Worm (Caenorhabditis elegans): ENCODE data around the gene Y46G5A.18.

DNA sequence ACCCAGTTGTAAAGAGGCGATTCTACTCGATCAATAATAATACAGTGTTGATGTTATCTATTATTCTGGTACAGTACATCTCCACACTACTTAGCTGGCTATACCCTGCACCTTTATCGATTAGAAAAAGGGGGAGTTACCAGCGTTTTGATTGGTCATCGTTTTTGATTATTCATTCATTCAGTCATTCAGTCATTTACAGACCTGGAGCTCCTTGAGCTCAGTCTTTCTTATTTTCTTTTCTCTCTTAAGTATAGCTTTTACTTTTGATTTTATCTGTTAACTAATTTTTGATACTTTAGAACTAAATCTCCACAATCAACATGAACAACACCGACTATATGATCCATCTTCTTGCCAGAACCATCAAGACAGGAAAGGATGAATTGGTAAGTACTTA is 45.1 kb upstream of the Y46G5A.18 start, which contains the start of gene Y46G5A.28:
- TF ChIP-seq fos-1 (tag; optimal IDR thresholded peaks at IDR 0.05) (no peak), D1046.2 (GFP tag; IDR thresholded peaks at IDR 0.05) (no peak), madf-5 (GFP tag; IDR thresholded peaks at IDR 0.05) (no peak)

All from whole organism, L4 larva.